Fruit fly (Drosophila melanogaster): Measurements from ENCODE around the gene tal-2A.

Gene tal-2A

DNA sequence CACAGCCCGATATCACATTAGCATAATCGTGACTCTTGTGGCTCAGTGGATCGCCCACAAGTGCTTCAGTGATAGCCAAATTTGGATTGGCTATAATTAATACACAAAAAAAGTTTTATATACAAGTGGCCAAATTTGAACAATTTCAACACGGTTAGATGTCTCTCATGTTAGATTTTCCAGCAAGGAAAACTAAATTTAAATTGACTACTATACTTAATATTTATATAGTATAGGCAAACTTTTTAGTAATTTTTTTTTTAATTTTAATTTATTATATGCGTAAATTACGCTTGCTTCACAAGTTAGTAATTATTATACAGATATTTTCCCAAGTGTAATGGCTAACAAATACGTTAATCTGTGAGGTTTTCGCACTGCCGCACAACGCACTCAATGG, 47.9 kb upstream of the tal-2A start:
- no peak for TF ChIP-seq CG30020 (tag; optimal IDR thresholded peaks at IDR 0.05)
- peak; percentile 30 for TF ChIP-seq CG15269 (tag; optimal IDR thresholded peaks at IDR 0.05)
- no peak for TF ChIP-seq tna (GFP tag; IDR thresholded peaks at IDR 0.05; ENCODE audit: partially characterized antibody)
- TF ChIP-seq CG15073 (GFP tag; optimal IDR thresholded peaks at IDR 0.05) = no peak
- no peak for TF ChIP-seq fd3F (GFP tag; optimal IDR thresholded peaks at IDR 0.05)
- TF ChIP-seq CG3281 (GFP tag; optimal IDR thresholded peaks at IDR 0.05) = peak; percentile 24
- TF ChIP-seq btn (GFP tag; optimal IDR thresholded peaks at IDR 0.05) = no peak
- peak; percentile 56 for TF ChIP-seq gem (tag; optimal IDR thresholded peaks at IDR 0.05)
- TF ChIP-seq CG1602 (GFP tag; optimal IDR thresholded peaks at IDR 0.05) = no peak
- TF ChIP-seq insv (GFP tag; optimal IDR thresholded peaks at IDR 0.05) = no peak
- peak; percentile 9 for TF ChIP-seq Sox100B (GFP tag; optimal IDR thresholded peaks at IDR 0.05)
- TF ChIP-seq pros (GFP tag; optimal IDR thresholded peaks at IDR 0.05) = no peak
- TF ChIP-seq tin (GFP tag; optimal IDR thresholded peaks at IDR 0.05) = no peak
- TF ChIP-seq gce (GFP tag; IDR thresholded peaks at IDR 0.05) = no peak
- peak; percentile 27 for TF ChIP-seq CG3995 (GFP tag; optimal IDR thresholded peaks at IDR 0.05)
- 0 out of 2 replicates have a peak, but pooled peaks have one; percentile 14 for TF ChIP-seq ranshi (GFP tag; IDR thresholded peaks at IDR 0.05)
- TF ChIP-seq CG8089 (GFP tag; optimal IDR thresholded peaks at IDR 0.05) = no peak
- no peak for TF ChIP-seq CG18262 (tag; optimal IDR thresholded peaks at IDR 0.05)
- peak; percentile 65 for TF ChIP-seq Med (GFP tag)
- TF ChIP-seq org-1 (GFP tag; optimal IDR thresholded peaks at IDR 0.05) = no peak
- TF ChIP-seq Meics (GFP tag; optimal IDR thresholded peaks at IDR 0.05) = peak; percentile 1
- no peak for TF ChIP-seq CG4707 (GFP tag; optimal IDR thresholded peaks at IDR 0.05)
- no peak for TF ChIP-seq fru (optimal IDR thresholded peaks at IDR 0.05)
- TF ChIP-seq Asciz (GFP tag; optimal IDR thresholded peaks at IDR 0.05) = no peak
- no peak for TF ChIP-seq CG13424 (tag; optimal IDR thresholded peaks at IDR 0.05)
- peak; percentile 31; the same call in 2 of the 3 replicates for TF ChIP-seq row (GFP tag; IDR thresholded peaks at IDR 0.05)
- TF ChIP-seq lab (GFP tag; optimal IDR thresholded peaks at IDR 0.05) = peak; percentile 4
- no peak for TF ChIP-seq esg (GFP tag; conservative IDR thresholded peaks at IDR 0.05)
- no peak for TF ChIP-seq CG1792 (GFP tag; optimal IDR thresholded peaks at IDR 0.05)
- no peak for TF ChIP-seq CG7987 (GFP tag; optimal IDR thresholded peaks at IDR 0.05)
- no peak for TF ChIP-seq Hey (tag; optimal IDR thresholded peaks at IDR 0.05)
- TF ChIP-seq CG12236 (GFP tag; optimal IDR thresholded peaks at IDR 0.05) = no peak
- no peak for TF ChIP-seq CG2116 (GFP tag; optimal IDR thresholded peaks at IDR 0.05)
- no peak for TF ChIP-seq CG7928 (GFP tag; optimal IDR thresholded peaks at IDR 0.05)
- TF ChIP-seq CG11695 (GFP tag; IDR thresholded peaks at IDR 0.05) = peak; percentile 39; the same call in 1 of the 3 replicates
- TF ChIP-seq fu2 (GFP tag; optimal IDR thresholded peaks at IDR 0.05) = no peak
- TF ChIP-seq nau (GFP tag; optimal IDR thresholded peaks at IDR 0.05) = no peak
- TF ChIP-seq CG31224 (GFP tag; IDR thresholded peaks at IDR 0.05) = no peak
- no peak for TF ChIP-seq Sry-δ (GFP tag; optimal IDR thresholded peaks at IDR 0.05)
- no peak for TF ChIP-seq Camta (GFP tag; optimal IDR thresholded peaks at IDR 0.05)
- TF ChIP-seq CG13296 (GFP tag; optimal IDR thresholded peaks at IDR 0.05) = peak; percentile 9
- TF ChIP-seq CG7786 (GFP tag; optimal IDR thresholded peaks at IDR 0.05) = no peak
- peak; percentile 14 for TF ChIP-seq PHDP (tag; optimal IDR thresholded peaks at IDR 0.05)
- no peak for TF ChIP-seq CG18619 (GFP tag; optimal IDR thresholded peaks at IDR 0.05)
- peak; percentile 21 for TF ChIP-seq dmrt99B (tag; optimal IDR thresholded peaks at IDR 0.05)
- no peak for TF ChIP-seq Mrtf (GFP tag; IDR thresholded peaks at IDR 0.05)
- TF ChIP-seq tx (GFP tag; optimal IDR thresholded peaks at IDR 0.05) = no peak
- TF ChIP-seq CG30403 (GFP tag; optimal IDR thresholded peaks at IDR 0.05) = peak; percentile 3
- no peak for TF ChIP-seq CG7745 (tag; optimal IDR thresholded peaks at IDR 0.05)
- no peak for TF ChIP-seq CG12659 (GFP tag; optimal IDR thresholded peaks at IDR 0.05)
- no peak for TF ChIP-seq Fer3 (tag; optimal IDR thresholded peaks at IDR 0.05)
- TF ChIP-seq psq (GFP tag; optimal IDR thresholded peaks at IDR 0.05) = no peak

Measured in whole organism, embryonic.